Worm (Caenorhabditis elegans): Measurements from ENCODE around the gene dpy-19.

ce11 chrIII:8700289-8700957, 33.1 kb upstream of the dpy-19 start, which contains the start of the genes sdz-1 and vps-33.1:
- TF ChIP-seq ama-1 (optimal IDR thresholded peaks at IDR 0.05) (no peak), snpc-4 (tag; optimal IDR thresholded peaks at IDR 0.05) (no peak), skn-1 (tag; optimal IDR thresholded peaks at IDR 0.05) (no peak), mdt-29 (GFP tag; IDR thresholded peaks at IDR 0.05) (no peak), T26A8.4 (GFP tag; IDR thresholded peaks at IDR 0.05) (no peak), Y5F2A.4 (GFP tag; optimal IDR thresholded peaks at IDR 0.05) (no peak), unc-62 (GFP tag; optimal IDR thresholded peaks at IDR 0.05 in 1 of 2) (no peak), unc-62 (tag; optimal IDR thresholded peaks at IDR 0.05) (no peak), nhr-25 (tag; optimal IDR thresholded peaks at IDR 0.05; ENCODE audit: borderline replicate concordance, insufficient read depth) (no peak), pha-4 (GFP tag; IDR thresholded peaks at IDR 0.05) (no peak), pha-4 (tag; optimal IDR thresholded peaks at IDR 0.05) (peak; percentile 21), saeg-2 (GFP tag; IDR thresholded peaks at IDR 0.05) (no peak), lsy-2 (tag; optimal IDR thresholded peaks at IDR 0.05) (peak in 1 of 2 experiments; percentile 67), lin-13 (GFP tag; optimal IDR thresholded peaks at IDR 0.05) (no peak), F44E2.7 (GFP tag; IDR thresholded peaks at IDR 0.05) (no peak), nhr-6 (tag; optimal IDR thresholded peaks at IDR 0.05) (peak; percentile 80)

Measured in whole organism, L4 larva.